Worm (Caenorhabditis elegans) whole organism, young adult: ENCODE results near the gene rad-54.L2.

Source experiments
- B0035.1 ChIP-seq: sonication (generic microtip); optimal IDR thresholded peaks from 2 replicates; lab custom pipeline; 2016; ENCODE audit warnings: missing genetic modification characterization, mild to moderate bottlenecking, missing compliant biosample characterization, missing genotype, missing genetic modification reagents
- B0336.3 ChIP-seq: fragments of 200-800 bp; sonication (Bioruptor generic); IDR thresholded peaks from 2 replicates; pipeline ENCODE4 v1.3.6; 2022; ENCODE audit warnings: missing genetic modification characterization, missing compliant biosample characterization
- F37B4.10 ChIP-seq: fragments of 200-800 bp; sonication (Bioruptor generic); IDR thresholded peaks from 2 replicates; pipeline ENCODE4 v1.3.6; 2022; ENCODE audit warnings: missing genetic modification characterization, missing compliant biosample characterization
- F39B2.1 ChIP-seq: fragments of 200-800 bp; sonication (Bioruptor generic); IDR thresholded peaks from 2 replicates; pipeline ENCODE4 v1.3.6; 2022; ENCODE audit warnings: missing genetic modification reagents, missing genetic modification characterization, missing compliant biosample characterization
- F57A8.1 ChIP-seq: fragments of 200-800 bp; sonication (Bioruptor generic); optimal IDR thresholded peaks from 2 replicates; lab custom pipeline; 2018; ENCODE audit warnings: mild to moderate bottlenecking, missing genetic modification characterization, moderate library complexity, missing compliant biosample characterization
- F57C9.4 ChIP-seq: sonication (generic microtip); optimal IDR thresholded peaks from 2 replicates; lab custom pipeline; 2017; ENCODE audit warnings: mild to moderate bottlenecking, missing genetic modification characterization, missing compliant biosample characterization
- T26A5.8 ChIP-seq: sonication (generic microtip); optimal IDR thresholded peaks from 2 replicates; lab custom pipeline; 2016; ENCODE audit warnings: missing genetic modification characterization, missing compliant biosample characterization
- Y53G8AR.9 ChIP-seq: fragments of 200-800 bp; sonication (Bioruptor generic); conservative IDR thresholded peaks from 2 replicates; pipeline ENCODE4 v1.3.6; 2022; ENCODE audit warnings: missing genetic modification reagents, missing genetic modification characterization, missing compliant biosample characterization
- Y56A3A.18 ChIP-seq: fragments of 200-800 bp; sonication (Bioruptor generic); IDR thresholded peaks from 2 replicates; pipeline ENCODE4 v1.3.6; 2022; ENCODE audit warnings: missing genetic modification reagents, missing genetic modification characterization, missing compliant biosample characterization
- Y67H2A.10 ChIP-seq: fragments of 200-800 bp; sonication (Bioruptor generic); conservative IDR thresholded peaks from 2 replicates; pipeline ENCODE4 v1.3.6; 2022; ENCODE audit warnings: missing genetic modification reagents, missing genetic modification characterization, missing compliant biosample characterization
- Y95B8A.8 ChIP-seq: fragments of 200-800 bp; sonication (Bioruptor generic); IDR thresholded peaks from 2 replicates; pipeline ENCODE4 v1.3.6; 2022; ENCODE audit warnings: missing genetic modification reagents, missing genetic modification characterization, missing compliant biosample characterization
- ZK185.1 ChIP-seq: sonication (generic microtip); optimal IDR thresholded peaks from 2 replicates; lab custom pipeline; 2016; ENCODE audit warnings: mild to moderate bottlenecking, missing genetic modification characterization, missing compliant biosample characterization; ENCODE audit not compliant: poor library complexity, severe bottlenecking
- aptf-2 ChIP-seq: fragments of 200-800 bp; sonication (Bioruptor generic); conservative IDR thresholded peaks from 2 replicates; pipeline ENCODE4 v1.3.6; 2022; ENCODE audit warnings: missing genetic modification reagents, missing genetic modification characterization, missing compliant biosample characterization
- aptf-3 ChIP-seq: fragments of 200-800 bp; sonication (Bioruptor generic); IDR thresholded peaks from 2 replicates; pipeline ENCODE4 v1.3.6; 2022; ENCODE audit warnings: missing genetic modification characterization, missing compliant biosample characterization
- atf-7 ChIP-seq: sonication (generic microtip); optimal IDR thresholded peaks from 2 replicates; lab custom pipeline; 2017; ENCODE audit warnings: mild to moderate bottlenecking, missing genetic modification characterization, missing compliant biosample characterization
- athp-1 ChIP-seq: sonication (generic microtip); optimal IDR thresholded peaks from 2 replicates; lab custom pipeline; 2017; ENCODE audit warnings: mild to moderate bottlenecking, missing genetic modification characterization, missing compliant biosample characterization
- attf-5 ChIP-seq: fragments of 200-800 bp; sonication (Bioruptor generic); optimal IDR thresholded peaks from 2 replicates; lab custom pipeline; 2018; ENCODE audit warnings: mild to moderate bottlenecking, missing genetic modification characterization, missing compliant biosample characterization
- attf-6 ChIP-seq: fragments of 200-800 bp; sonication (Bioruptor generic); IDR thresholded peaks from 2 replicates; pipeline ENCODE4 v1.3.6; 2022; ENCODE audit warnings: missing genetic modification reagents, missing genetic modification characterization, missing compliant biosample characterization
- bed-2 ChIP-seq: fragments of 200-800 bp; sonication (Bioruptor generic); IDR thresholded peaks from 2 replicates; pipeline ENCODE4 v1.3.6; 2022; ENCODE audit warnings: missing genetic modification reagents, missing genetic modification characterization, missing compliant biosample characterization
- cebp-1 ChIP-seq, 2 experiments: fragments of 200-800 bp in 1 of 2; sonication (Bioruptor generic) in 1 of 2; sonication (generic microtip) in 1 of 2; IDR thresholded peaks in 1 of 2; optimal IDR thresholded peaks in 1 of 2; 2 replicates each; pipeline versions ENCODE4 v1.3.6 to Lab custom; 2017 to 2022; ENCODE audit warnings: missing compliant biosample characterization in 2 of 2, missing genetic modification characterization in 2 of 2, mild to moderate bottlenecking in 1 of 2, missing genetic modification reagents in 1 of 2, moderate library complexity in 1 of 2
- ceh-58 ChIP-seq: fragments of 200-800 bp; sonication (Bioruptor generic); IDR thresholded peaks from 2 replicates; pipeline ENCODE4 v1.3.6; 2022; ENCODE audit warnings: missing genetic modification characterization, missing compliant biosample characterization
- ceh-91 ChIP-seq: fragments of 200-800 bp; sonication (Bioruptor generic); IDR thresholded peaks from 2 replicates; pipeline ENCODE4 v1.3.6; 2022; ENCODE audit warnings: missing genetic modification reagents, missing genetic modification characterization, missing compliant biosample characterization
- chd-7 ChIP-seq: sonication (generic microtip); optimal IDR thresholded peaks from 2 replicates; lab custom pipeline; 2016; ENCODE audit warnings: mild to moderate bottlenecking, missing genetic modification characterization, moderate library complexity, missing compliant biosample characterization
- die-1 ChIP-seq: sonication (generic microtip); optimal IDR thresholded peaks from 2 replicates; lab custom pipeline; 2016; ENCODE audit warnings: missing genotype, mild to moderate bottlenecking, missing genetic modification characterization, missing compliant biosample characterization
- dpl-1 ChIP-seq: fragments of 150-350 bp; optimal IDR thresholded peaks from 2 replicates; lab custom pipeline; 2014; ENCODE audit warnings: missing biosample characterization, missing genetic modification reagents, missing genetic modification characterization
- egl-44 ChIP-seq: fragments of 200-800 bp; sonication (Bioruptor generic); IDR thresholded peaks from 2 replicates; pipeline ENCODE4 v1.3.6; 2022; ENCODE audit warnings: missing genetic modification reagents, missing genetic modification characterization, missing compliant biosample characterization
- ekl-4 ChIP-seq: fragments of 200-800 bp; sonication (Bioruptor generic); IDR thresholded peaks from 2 replicates; pipeline ENCODE4 v1.3.6; 2022; ENCODE audit warnings: missing genetic modification reagents, missing genetic modification characterization, missing compliant biosample characterization
- hmg-1.2 ChIP-seq: fragments of 200-800 bp; sonication (Bioruptor generic); IDR thresholded peaks from 2 replicates; pipeline ENCODE4 v1.3.6; 2022; ENCODE audit warnings: missing genetic modification reagents, missing genetic modification characterization, missing compliant biosample characterization
- lin-35 ChIP-seq, 3 experiments: fragments of 150-350 bp in 2 of 3; sonication (generic microtip) in 1 of 3; optimal IDR thresholded peaks; 2 replicates each; lab custom pipeline; 2014 to 2018; ENCODE audit warnings: missing biosample characterization in 3 of 3, missing genetic modification characterization in 3 of 3, missing genetic modification reagents in 3 of 3
- lir-1 ChIP-seq: fragments of 200-800 bp; sonication (Bioruptor generic); conservative IDR thresholded peaks from 2 replicates; pipeline ENCODE4 v1.3.6; 2022; ENCODE audit warnings: missing genetic modification reagents, missing genetic modification characterization, missing compliant biosample characterization
- lsl-1 ChIP-seq: fragments of 200-800 bp; sonication (Bioruptor generic); optimal IDR thresholded peaks from 2 replicates; lab custom pipeline; 2018; ENCODE audit warnings: mild to moderate bottlenecking, missing genetic modification characterization, moderate library complexity, missing compliant biosample characterization
- madf-10 ChIP-seq: sonication (generic microtip); optimal IDR thresholded peaks from 2 replicates; lab custom pipeline; 2016; ENCODE audit warnings: mild to moderate bottlenecking, missing genetic modification characterization, missing compliant biosample characterization
- nfya-1 ChIP-seq: sonication (generic microtip); optimal IDR thresholded peaks from 2 replicates; lab custom pipeline; 2017; ENCODE audit warnings: antibody characterized with exemption, missing compliant biosample characterization, missing genetic modification characterization, borderline replicate concordance; ENCODE audit not compliant: insufficient read depth
- nhr-80 ChIP-seq: sonication (generic microtip); optimal IDR thresholded peaks from 2 replicates; lab custom pipeline; 2016; ENCODE audit warnings: missing genetic modification characterization, missing compliant biosample characterization
- pbrm-1 ChIP-seq: fragments of 200-800 bp; sonication (Bioruptor generic); IDR thresholded peaks from 2 replicates; pipeline ENCODE4 v1.3.6; 2022; ENCODE audit warnings: missing genetic modification reagents, missing genetic modification characterization, missing compliant biosample characterization
- rec-8 ChIP-seq, 2 experiments: sonication (generic microtip); optimal IDR thresholded peaks; 2 replicates each; lab custom pipeline; 2016; ENCODE audit warnings: mild to moderate bottlenecking in 2 of 2, missing genetic modification characterization in 2 of 2, missing genetic modification reagents in 2 of 2, missing genotype in 2 of 2, missing biosample characterization in 1 of 2, missing compliant biosample characterization in 1 of 2, moderate library complexity in 1 of 2
- rpc-1 ChIP-seq, 2 experiments: fragments of 150-350 bp in 1 of 2; sonication (generic microtip) in 1 of 2; optimal IDR thresholded peaks; 2 replicates each; lab custom pipeline; 2014 to 2018; ENCODE audit warnings: missing biosample characterization in 1 of 2, missing genetic modification characterization in 1 of 2, missing genetic modification reagents in 1 of 2, missing genotype in 1 of 2
- sdz-38 ChIP-seq: sonication (generic microtip); optimal IDR thresholded peaks from 2 replicates; lab custom pipeline; 2016; ENCODE audit warnings: missing genotype, missing genetic modification characterization, missing compliant biosample characterization
- snpc-1.1 ChIP-seq: sonication (generic microtip); optimal IDR thresholded peaks from 2 replicates; lab custom pipeline; 2017; ENCODE audit warnings: missing genetic modification characterization, mild to moderate bottlenecking, missing compliant biosample characterization, antibody characterized with exemption, moderate library complexity, missing genotype, missing genetic modification reagents; ENCODE audit not compliant: insufficient read depth
- snpc-1.3 ChIP-seq: sonication (generic microtip); optimal IDR thresholded peaks from 2 replicates; lab custom pipeline; 2017; ENCODE audit warnings: missing genetic modification characterization, mild to moderate bottlenecking, missing compliant biosample characterization, antibody characterized with exemption, moderate library complexity, missing genotype, missing genetic modification reagents; ENCODE audit not compliant: insufficient read depth
- snpc-4 ChIP-seq, 5 experiments: fragments of 150-350 bp in 1 of 5; sonication (generic microtip) in 4 of 5; optimal IDR thresholded peaks; 2 replicates each; lab custom pipeline; 2014 to 2018; ENCODE audit warnings: missing genetic modification characterization in 5 of 5, missing biosample characterization in 3 of 5, antibody characterized with exemption in 2 of 5, mild to moderate bottlenecking in 2 of 5, missing compliant biosample characterization in 2 of 5, missing genotype in 2 of 5, moderate library complexity in 2 of 5, missing genetic modification reagents in 1 of 5
- unc-130 ChIP-seq: sonication (generic microtip); optimal IDR thresholded peaks from 2 replicates; lab custom pipeline; 2016; ENCODE audit warnings: missing genetic modification reagents, missing genetic modification characterization, missing compliant biosample characterization
- zfh-2 ChIP-seq: fragments of 200-800 bp; sonication (Bioruptor generic); conservative IDR thresholded peaks from 2 replicates; pipeline ENCODE4 v1.3.6; 2022; ENCODE audit warnings: missing genetic modification reagents, missing genetic modification characterization, missing compliant biosample characterization
- ztf-18 ChIP-seq: sonication (generic microtip); optimal IDR thresholded peaks from 2 replicates; lab custom pipeline; 2016; ENCODE audit warnings: missing genotype, mild to moderate bottlenecking, missing genetic modification characterization, missing compliant biosample characterization
- ztf-25 ChIP-seq: fragments of 200-800 bp; sonication (Bioruptor generic); IDR thresholded peaks from 2 replicates; pipeline ENCODE4 v1.3.6; 2022; ENCODE audit warnings: missing genetic modification reagents, missing genetic modification characterization, missing compliant biosample characterization

Gene rad-54.L2

ce11 chrIV:8927093-8927492 is 33.2 kb downstream of the rad-54.L2 start:
- TF ChIP-seq snpc-1.1 (tag; lab: Kevin White, UChicago) (peak; percentile 56), aptf-2 (GFP tag; lab: Robert Waterston, UW) (no peak), snpc-1.3 (tag; lab: Kevin White, UChicago) (peak; percentile 95), chd-7 (tag; lab: Kevin White, UChicago) (peak; percentile 94), unc-130 (GFP tag; lab: Kevin White, UChicago) (peak; percentile 84), zfh-2 (no peak; the same call in 1 of the 2 replicates), B0035.1 (tag; lab: Kevin White, UChicago) (peak; percentile 82), ztf-25 (GFP tag; lab: Robert Waterston, UW) (peak; percentile 62; the same call in 1 of the 2 replicates), cebp-1 (GFP tag; IDR thresholded peaks at IDR 0.05; lab: Robert Waterston, UW) (peak; percentile 27; the same call in 1 of the 2 replicates), cebp-1 (tag; optimal IDR thresholded peaks at IDR 0.05; lab: Kevin White, UChicago) (peak; percentile 86), hmg-1.2 (peak; percentile 78), Y53G8AR.9 (peak; percentile 76), nhr-80 (tag; lab: Kevin White, UChicago) (peak; percentile 75), Y56A3A.18 (GFP tag; lab: Robert Waterston, UW) (peak; percentile 85), Y95B8A.8 (GFP tag; lab: Robert Waterston, UW) (0 out of 2 replicates have a peak, but pooled peaks have one; percentile 40), egl-44 (peak; percentile 94), attf-5 (peak; percentile 90), ZK185.1 (tag; lab: Kevin White, UChicago) (peak; percentile 91), snpc-4 (GFP tag; optimal IDR thresholded peaks at IDR 0.05; lab: Kevin White, UChicago) (peak; percentile 65), snpc-4 (tag; optimal IDR thresholded peaks at IDR 0.05; lab: Kevin White, UChicago) (peak; percentile 31 to 84 (median 81)), sdz-38 (tag; lab: Kevin White, UChicago) (no peak), rec-8 (tag; optimal IDR thresholded peaks at IDR 0.05; lab: Kevin White, UChicago) (peak; percentile 90 to 94), rpc-1 (optimal IDR thresholded peaks at IDR 0.05; lab: Kevin White, UChicago) (peak; percentile 94), rpc-1 (tag; optimal IDR thresholded peaks at IDR 0.05; lab: Kevin White, UChicago) (peak; percentile 91), ztf-18 (tag; lab: Kevin White, UChicago) (peak; percentile 89), nfya-1 (tag; lab: Kevin White, UChicago) (no peak), ceh-58 (GFP tag; lab: Robert Waterston, UW) (0 out of 2 replicates have a peak, but pooled peaks have one; percentile 30), ekl-4 (peak; percentile 89), athp-1 (tag; lab: Kevin White, UChicago) (peak; percentile 96), die-1 (tag; lab: Kevin White, UChicago) (peak; percentile 96), F39B2.1 (GFP tag; lab: Robert Waterston, UW) (no peak), F57A8.1 (GFP tag; lab: Kevin White, UChicago) (peak; percentile 70), madf-10 (tag; lab: Kevin White, UChicago) (peak; percentile 89), Y67H2A.10 (0 out of 2 replicates have a peak, but pooled peaks have one; percentile 51), lin-35 (GFP tag; optimal IDR thresholded peaks at IDR 0.05; lab: Kevin White, UChicago) (peak in 1 of 3 experiments; percentile 84), F57C9.4 (peak; percentile 87), pbrm-1 (GFP tag; lab: Robert Waterston, UW) (peak; percentile 69), dpl-1 (GFP tag; lab: Kevin White, UChicago) (peak; percentile 11), aptf-3 (peak; percentile 84; the same call in 1 of the 2 replicates), attf-6 (GFP tag; lab: Robert Waterston, UW) (peak; percentile 48; the same call in 1 of the 2 replicates), B0336.3 (GFP tag; lab: Robert Waterston, UW) (peak; percentile 89), bed-2 (GFP tag; lab: Robert Waterston, UW) (no peak), lsl-1 (GFP tag; lab: Kevin White, UChicago) (peak; percentile 66), ceh-91 (GFP tag; lab: Robert Waterston, UW) (0 out of 2 replicates have a peak, but pooled peaks have one; percentile 7), lir-1 (peak; percentile 76), atf-7 (tag; lab: Kevin White, UChicago) (peak; percentile 84), F37B4.10 (GFP tag; lab: Robert Waterston, UW) (no peak), T26A5.8 (tag; lab: Kevin White, UChicago) (peak; percentile 86)
